Worm (Caenorhabditis elegans): ENCODE data around the gene H09F14.1.

Gene H09F14.1

DNA sequence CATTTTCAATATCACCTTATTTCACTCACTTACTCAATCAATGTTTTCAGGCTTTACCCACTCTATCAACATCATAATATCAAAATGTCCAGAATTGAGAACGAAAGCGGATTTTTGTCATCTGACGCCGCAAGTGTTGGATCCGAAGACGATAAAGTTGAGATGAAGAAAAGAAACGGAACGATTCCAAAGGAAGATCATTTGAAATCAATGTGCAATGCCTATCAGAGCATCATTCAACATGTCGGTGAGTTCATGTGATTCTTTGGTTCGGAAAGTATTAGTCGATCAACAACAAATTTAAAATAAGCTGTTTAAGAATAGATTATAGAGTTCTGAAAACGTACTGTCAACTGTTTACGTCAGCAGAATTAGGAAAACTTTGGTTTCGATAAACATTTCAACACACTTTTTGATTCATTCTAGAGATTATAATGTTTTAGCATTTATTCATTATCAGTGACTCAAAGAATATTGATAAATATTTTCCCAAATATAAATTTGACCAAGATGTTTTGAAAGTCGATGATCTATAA lies 50.5 kb downstream of the H09F14.1 start, which contains the start of gene cat-4:
Gene cat-4 (plus strand): TSS at position 51 of the 536 bp plus-strand sequence.
- TF ChIP-seq elt-2 (tag; optimal IDR thresholded peaks at IDR 0.05) (peak; percentile 80), fkh-10 (GFP tag; optimal IDR thresholded peaks at IDR 0.05) (no peak)

DNA sequence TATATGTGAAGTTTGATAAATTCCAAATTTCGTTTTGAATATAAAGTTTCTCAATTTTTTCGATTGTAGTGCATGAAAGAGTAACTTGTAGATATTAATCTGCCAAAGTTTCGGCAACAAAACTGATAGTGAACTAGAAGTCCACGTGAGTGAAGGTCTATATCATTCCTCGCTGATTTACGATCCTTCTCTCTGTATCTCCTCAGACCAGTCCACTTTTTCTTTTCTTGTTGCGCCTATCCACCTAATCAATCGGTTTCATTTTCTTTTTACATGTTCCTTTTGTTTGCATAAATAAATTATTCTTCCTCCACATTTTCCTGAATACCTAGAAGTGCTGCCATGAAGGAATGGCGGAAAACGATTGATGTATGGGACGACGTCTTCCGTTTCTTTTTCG lies 51.3 kb downstream of the H09F14.1 start:
- no peak for TF ChIP-seq pqm-1 (tag; optimal IDR thresholded peaks at IDR 0.05)
- no peak for TF ChIP-seq ceh-90 (tag; optimal IDR thresholded peaks at IDR 0.05)
- TF ChIP-seq xbp-1 (tag; optimal IDR thresholded peaks at IDR 0.05), result no peak
- no peak for TF ChIP-seq snpc-4 (tag; optimal IDR thresholded peaks at IDR 0.05)
- no peak for TF ChIP-seq tbx-2 (tag; optimal IDR thresholded peaks at IDR 0.05)
- peak; percentile 84 for TF ChIP-seq blmp-1 (tag; optimal IDR thresholded peaks at IDR 0.05)
- peak; percentile 48 for TF ChIP-seq nhr-85 (tag)
- no peak for TF ChIP-seq egl-13 (tag; optimal IDR thresholded peaks at IDR 0.05)
- no peak for TF ChIP-seq ceh-88 (GFP tag; IDR thresholded peaks at IDR 0.05)
- no peak for TF ChIP-seq mab-9 (GFP tag; IDR thresholded peaks at IDR 0.05)
- no peak for TF ChIP-seq lin-15B (tag; optimal IDR thresholded peaks at IDR 0.05)
- no peak for TF ChIP-seq unc-130 (tag; optimal IDR thresholded peaks at IDR 0.05)
- no peak for TF ChIP-seq Y116A8C.19 (tag; optimal IDR thresholded peaks at IDR 0.05; ENCODE audit: borderline replicate concordance)
- TF ChIP-seq sup-37 (GFP tag; optimal IDR thresholded peaks at IDR 0.05), result no peak
- peak in 1 of 6 experiments; percentile 35 for TF ChIP-seq elt-3 (tag; optimal IDR thresholded peaks at IDR 0.05)
- no peak for TF ChIP-seq hlh-17 (GFP tag; optimal IDR thresholded peaks at IDR 0.05; ENCODE audit: borderline replicate concordance)
- TF ChIP-seq efl-1 (optimal IDR thresholded peaks at IDR 0.05), result no peak
- TF ChIP-seq efl-1 (GFP tag; optimal IDR thresholded peaks at IDR 0.05 in 1 of 2), result peak in 1 of 2 experiments; percentile 81
- no peak for TF ChIP-seq sptf-1 (tag; optimal IDR thresholded peaks at IDR 0.05)
- TF ChIP-seq nhr-71 (tag; optimal IDR thresholded peaks at IDR 0.05), result no peak

DNA sequence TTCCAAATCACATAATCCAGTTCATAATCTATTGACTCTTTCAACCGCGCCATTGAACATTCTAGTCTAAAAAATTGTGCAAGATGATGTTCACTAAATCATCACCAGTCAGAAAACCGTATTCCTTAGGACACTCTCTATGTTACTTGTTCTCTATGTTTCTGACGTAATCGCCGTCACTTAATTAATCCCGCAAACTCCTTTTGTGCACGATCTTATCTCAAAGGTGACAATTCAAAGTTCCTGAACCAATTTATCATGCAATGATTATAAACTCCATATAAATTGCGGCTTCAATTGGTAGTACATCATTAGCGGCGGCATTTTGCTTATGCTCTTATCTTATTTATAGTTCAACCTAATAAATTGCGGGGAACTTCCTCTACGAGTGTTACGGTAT lies 52.6 kb downstream of the H09F14.1 start:
- TF ChIP-seq pax-3 (tag; optimal IDR thresholded peaks at IDR 0.05) (no peak), elt-2 (tag; optimal IDR thresholded peaks at IDR 0.05) (peak; percentile 52)

All from whole organism, L1 larva.